Worm (Caenorhabditis elegans) whole organism, midembryonic: ENCODE measurements around the gene nspa-9.

Experiments
- T22C8.4 ChIP-seq: fragments of 200-800 bp; sonication (Bioruptor generic); IDR thresholded peaks from 2 replicates; pipeline ENCODE4 v1.3.6; 2022; ENCODE audit warnings: missing genetic modification characterization, missing compliant biosample characterization
- cog-1 ChIP-seq: sonication (generic microtip); optimal IDR thresholded peaks from 2 replicates; lab custom pipeline; 2016; ENCODE audit warnings: missing genetic modification characterization, missing compliant biosample characterization
- flt-1 ChIP-seq: fragments of 200-800 bp; sonication (Bioruptor generic); IDR thresholded peaks from 2 replicates; pipeline ENCODE4 v1.3.6; 2022; ENCODE audit warnings: missing genetic modification characterization, missing compliant biosample characterization
- klf-2 ChIP-seq: fragments of 200-800 bp; sonication (Bioruptor generic); conservative IDR thresholded peaks from 2 replicates; pipeline ENCODE4 v1.3.6; 2022; ENCODE audit warnings: missing genetic modification reagents, missing genetic modification characterization, missing compliant biosample characterization
- ref-1 ChIP-seq: fragments of 200-800 bp; sonication (Bioruptor generic); conservative IDR thresholded peaks from 2 replicates; pipeline ENCODE4 v1.3.6; 2022; ENCODE audit warnings: missing genetic modification reagents, missing genetic modification characterization, missing compliant biosample characterization
- tab-1 ChIP-seq: fragments of 200-800 bp; sonication (Bioruptor generic); IDR thresholded peaks from 2 replicates; pipeline ENCODE4 v1.3.6; 2022; ENCODE audit warnings: missing genetic modification characterization, missing compliant biosample characterization

DNA sequence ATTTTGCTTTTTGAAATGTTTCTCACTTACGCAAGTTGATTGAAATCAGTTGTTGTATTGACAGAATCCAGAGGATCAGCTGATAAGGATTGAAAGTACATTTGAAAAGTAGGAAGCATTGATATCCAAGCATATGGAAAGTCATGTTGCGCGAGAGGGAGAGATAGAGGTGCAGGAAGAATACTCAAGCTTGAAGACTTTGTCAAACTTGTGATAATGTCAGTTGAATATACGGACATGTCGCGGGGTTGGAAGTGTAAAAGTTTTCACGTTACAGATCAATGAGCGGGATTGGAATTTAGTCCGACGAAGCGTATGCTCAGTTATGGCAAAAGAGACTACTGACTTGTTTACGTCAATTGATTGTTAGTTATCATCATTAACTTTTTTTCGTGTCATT lies 30.4 kb downstream of the nspa-9 start, which contains the start of gene ttx-3:
- TF ChIP-seq klf-2 (GFP tag; lab: Robert Waterston, UW) (no peak), T22C8.4 (GFP tag; lab: Robert Waterston, UW) (no peak), cog-1 (no peak), tab-1 (GFP tag; lab: Robert Waterston, UW) (no peak), ref-1 (GFP tag; lab: Robert Waterston, UW) (no peak), flt-1 (no peak)
